Fruit fly (Drosophila melanogaster): ENCODE results near the gene Ir94g.

- TF ChIP-seq psq (optimal IDR thresholded peaks at IDR 0.05) (no peak), CG8478 (optimal IDR thresholded peaks at IDR 0.05) (no peak), usp (GFP tag; optimal IDR thresholded peaks at IDR 0.05) (no peak), Dll (optimal IDR thresholded peaks at IDR 0.05) (no peak), pan (optimal IDR thresholded peaks at IDR 0.05) (no peak)
These were observed 13.6 kb downstream of the Ir94g start for dm6 chr3R:23497241-23497640.

All from whole organism.